Worm (Caenorhabditis elegans): ENCODE measurements around the gene C29E4.13.

The C29E4.13 gene

DNA sequence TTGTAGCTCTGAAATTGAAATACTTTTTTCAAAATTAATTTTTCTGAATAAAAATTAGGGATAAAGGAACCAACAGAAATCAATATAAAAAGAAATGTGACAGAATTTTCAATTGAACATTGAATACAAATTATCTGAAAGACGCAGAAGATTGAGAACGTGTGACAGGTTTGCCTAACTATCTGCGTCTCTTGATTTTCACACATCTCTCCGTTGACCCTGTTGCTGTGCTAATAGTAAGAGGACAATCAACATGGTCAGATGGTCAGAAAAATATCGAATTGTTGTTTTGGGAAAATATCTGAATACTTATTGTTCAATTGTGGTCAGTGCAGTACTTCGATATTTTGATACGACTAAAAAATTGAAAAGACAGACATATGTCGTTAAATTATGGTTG, 16.9 kb downstream of the C29E4.13 start, which contains the start of gene ZK688.7 (continued):
- TF ChIP-seq efl-3 (GFP tag; optimal IDR thresholded peaks at IDR 0.05), result no peak
- no peak for TF ChIP-seq aha-1 (tag; optimal IDR thresholded peaks at IDR 0.05)
- TF ChIP-seq unc-30 (tag; optimal IDR thresholded peaks at IDR 0.05), result no peak
- no peak for TF ChIP-seq aly-2 (tag; optimal IDR thresholded peaks at IDR 0.05)
- TF ChIP-seq sox-4 (tag; optimal IDR thresholded peaks at IDR 0.05), result no peak
- TF ChIP-seq nhr-84 (tag; optimal IDR thresholded peaks at IDR 0.05), result no peak
- TF ChIP-seq lir-3 (tag; optimal IDR thresholded peaks at IDR 0.05; ENCODE audit: poor library complexity), result no peak
- no peak for TF ChIP-seq ceh-63 (GFP tag; optimal IDR thresholded peaks at IDR 0.05)
- TF ChIP-seq nhr-71 (tag; optimal IDR thresholded peaks at IDR 0.05), result no peak
- no peak for TF ChIP-seq ztf-11 (tag; optimal IDR thresholded peaks at IDR 0.05)
- TF ChIP-seq hlh-4 (tag; optimal IDR thresholded peaks at IDR 0.05), result no peak
- no peak for TF ChIP-seq unc-98 (GFP tag; IDR thresholded peaks at IDR 0.05)
- TF ChIP-seq nhr-237 (tag; optimal IDR thresholded peaks at IDR 0.05), result no peak
- no peak for TF ChIP-seq zag-1 (tag; optimal IDR thresholded peaks at IDR 0.05)
- TF ChIP-seq elt-3 (tag; optimal IDR thresholded peaks at IDR 0.05), result peak in 1 of 6 experiments; percentile 63
- TF ChIP-seq Y116A8C.19 (tag; optimal IDR thresholded peaks at IDR 0.05; ENCODE audit: borderline replicate concordance), result no peak
- peak; percentile 57 for TF ChIP-seq nhr-20 (tag; optimal IDR thresholded peaks at IDR 0.05)
- no peak for TF ChIP-seq dsc-1 (tag; optimal IDR thresholded peaks at IDR 0.05)

ce11 chrIII:7909263-7909662, 19.3 kb downstream of the C29E4.13 start, which contains the start of gene ZK688.1:
Gene ZK688.1 (plus strand): TSS chrIII:7909563.
- TF ChIP-seq efl-1 (optimal IDR thresholded peaks at IDR 0.05), result no peak
- peak in 1 of 2 experiments; percentile 52 for TF ChIP-seq efl-1 (GFP tag; optimal IDR thresholded peaks at IDR 0.05 in 1 of 2)
- TF ChIP-seq ceh-88 (GFP tag; IDR thresholded peaks at IDR 0.05), result no peak

DNA sequence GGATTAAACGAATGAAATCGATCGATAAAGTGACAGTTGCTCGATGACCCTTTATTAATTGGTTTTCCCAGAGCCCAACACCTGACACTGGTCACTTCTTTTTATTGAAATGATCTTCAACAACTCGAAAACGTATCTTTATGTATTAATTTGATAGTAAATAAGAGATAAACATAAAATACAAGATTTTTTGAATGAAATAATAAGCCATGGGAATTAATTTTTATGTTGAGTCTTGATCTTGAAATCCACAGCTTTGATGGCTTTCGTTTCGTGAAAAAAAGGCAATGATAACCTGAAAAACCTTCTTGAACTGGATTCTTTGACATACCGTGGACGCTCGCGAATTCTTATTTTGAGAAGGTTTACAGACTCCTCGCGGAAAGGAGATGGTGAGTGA, 21.0 kb downstream of the C29E4.13 start, which contains the start of gene pcp-5:
Gene pcp-5 (minus strand): TSS at position 101 of the 400 bp plus-strand sequence.
- peak; percentile 36 for TF ChIP-seq nhr-71 (tag; optimal IDR thresholded peaks at IDR 0.05)
- peak; percentile 48 for TF ChIP-seq rnt-1 (tag; optimal IDR thresholded peaks at IDR 0.05)
- TF ChIP-seq nhr-20 (tag; optimal IDR thresholded peaks at IDR 0.05), result no peak
- no peak for TF ChIP-seq grh-1 (GFP tag; IDR thresholded peaks at IDR 0.05)

- TF ChIP-seq unc-30 (tag; optimal IDR thresholded peaks at IDR 0.05) (no peak), zip-4 (GFP tag; optimal IDR thresholded peaks at IDR 0.05) (no peak), dpl-1 (GFP tag; optimal IDR thresholded peaks at IDR 0.05) (no peak), lin-15B (tag; optimal IDR thresholded peaks at IDR 0.05) (no peak), nhr-28 (tag; optimal IDR thresholded peaks at IDR 0.05) (no peak), ets-5 (GFP tag; IDR thresholded peaks at IDR 0.05) (no peak), efl-3 (GFP tag; optimal IDR thresholded peaks at IDR 0.05) (no peak), swsn-7 (tag; optimal IDR thresholded peaks at IDR 0.05) (no peak), ceh-82 (tag; optimal IDR thresholded peaks at IDR 0.05) (no peak), ceh-63 (GFP tag; optimal IDR thresholded peaks at IDR 0.05) (no peak), lsy-2 (tag; optimal IDR thresholded peaks at IDR 0.05) (no peak), unc-98 (GFP tag; IDR thresholded peaks at IDR 0.05) (no peak), vab-15 (tag; optimal IDR thresholded peaks at IDR 0.05) (no peak), nhr-237 (tag; optimal IDR thresholded peaks at IDR 0.05) (no peak), mdl-1 (tag; optimal IDR thresholded peaks at IDR 0.05) (no peak), pax-3 (tag; optimal IDR thresholded peaks at IDR 0.05) (no peak), skn-1 (tag; optimal IDR thresholded peaks at IDR 0.05) (no peak), ceh-90 (tag; optimal IDR thresholded peaks at IDR 0.05) (no peak), nhr-19 (GFP tag; conservative IDR thresholded peaks at IDR 0.05) (no peak)
These were observed 25.1 kb downstream of the C29E4.13 start for ce11 chrIII:7903427-7903826.
